Worm (Caenorhabditis elegans): Measurements from ENCODE around the gene mdt-10.
A peak's percentile ranks its signal among the peaks of the same experiment; 100 is the strongest.

Gene mdt-10

ce11 chrII:7887295-7887694 lies 32.5 kb upstream of the mdt-10 start (continued):
- TF ChIP-seq lin-1 (GFP tag; IDR thresholded peaks at IDR 0.05) (no peak), nhr-28 (tag; optimal IDR thresholded peaks at IDR 0.05) (peak; percentile 1), Y105C5A.15 (GFP tag; IDR thresholded peaks at IDR 0.05) (no peak), ces-1 (GFP tag; optimal IDR thresholded peaks at IDR 0.05) (peak; percentile 39), F37D6.2 (tag; optimal IDR thresholded peaks at IDR 0.05) (peak; percentile 18), rbr-2 (tag; optimal IDR thresholded peaks at IDR 0.05) (peak; percentile 63), ZK337.2 (GFP tag; IDR thresholded peaks at IDR 0.05) (no peak), mep-1 (tag; optimal IDR thresholded peaks at IDR 0.05) (peak; percentile 62), lin-29 (GFP tag; IDR thresholded peaks at IDR 0.05) (no peak), nhr-11 (tag; optimal IDR thresholded peaks at IDR 0.05) (peak; percentile 95)

DNA sequence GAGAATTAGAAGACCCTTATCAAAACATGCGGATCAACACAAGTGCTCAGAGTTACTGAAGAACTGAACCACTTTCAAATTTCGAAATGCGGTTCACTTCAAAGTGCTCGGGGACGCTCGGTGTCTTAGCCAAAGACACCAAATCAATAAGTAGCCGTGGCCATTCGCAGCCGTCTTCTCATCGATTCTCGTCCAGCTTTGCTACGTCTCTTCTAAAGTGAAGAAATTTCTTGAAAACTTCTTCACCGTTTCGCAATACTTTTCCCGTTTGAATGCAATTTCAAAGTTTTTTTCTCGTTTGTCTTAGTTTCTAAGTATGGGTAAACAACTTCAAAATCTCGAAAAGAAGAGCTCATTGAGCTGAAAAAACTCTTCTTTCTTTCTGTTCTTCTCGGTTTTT lies 30.1 kb upstream of the mdt-10 start:
- TF ChIP-seq ces-1 (GFP tag; optimal IDR thresholded peaks at IDR 0.05): no peak
- no peak for TF ChIP-seq Y48G9A.11 (GFP tag; IDR thresholded peaks at IDR 0.05)
- no peak for TF ChIP-seq T20F7.1 (GFP tag; optimal IDR thresholded peaks at IDR 0.05)
- TF ChIP-seq aha-1 (tag): peak; percentile 86
- peak; percentile 37 for TF ChIP-seq ceh-28 (tag; optimal IDR thresholded peaks at IDR 0.05)
- TF ChIP-seq ctbp-1 (GFP tag; IDR thresholded peaks at IDR 0.05): 0 out of 2 replicates have a peak, but pooled peaks have one; percentile 35
- peak; percentile 3 for TF ChIP-seq hlh-30 (tag; optimal IDR thresholded peaks at IDR 0.05; ENCODE audit: insufficient read depth)
- TF ChIP-seq mes-2 (tag; optimal IDR thresholded peaks at IDR 0.05; ENCODE audit: poor library complexity, severe bottlenecking): peak; percentile 10
- no peak for TF ChIP-seq spr-1 (tag; optimal IDR thresholded peaks at IDR 0.05)
- peak; percentile 10 for TF ChIP-seq rbr-2 (tag; optimal IDR thresholded peaks at IDR 0.05)
- TF ChIP-seq unc-62 (GFP tag; optimal IDR thresholded peaks at IDR 0.05 in 1 of 2): no peak
- no peak for TF ChIP-seq unc-62 (tag; optimal IDR thresholded peaks at IDR 0.05)
- peak; percentile 1 for TF ChIP-seq nhr-11 (tag; optimal IDR thresholded peaks at IDR 0.05)
- no peak for TF ChIP-seq unc-39 (tag; optimal IDR thresholded peaks at IDR 0.05)
- no peak for TF ChIP-seq ceh-62 (tag; optimal IDR thresholded peaks at IDR 0.05)
- no peak for TF ChIP-seq mdt-29 (GFP tag; IDR thresholded peaks at IDR 0.05)
- no peak for TF ChIP-seq Y105C5A.15 (GFP tag; IDR thresholded peaks at IDR 0.05)
- peak; percentile 26 to 53 for TF ChIP-seq lsy-2 (tag; optimal IDR thresholded peaks at IDR 0.05)
- TF ChIP-seq hlh-11 (tag; optimal IDR thresholded peaks at IDR 0.05): no peak
- no peak for TF ChIP-seq nhr-48 (tag; optimal IDR thresholded peaks at IDR 0.05)
- no peak for TF ChIP-seq lin-15B (tag; optimal IDR thresholded peaks at IDR 0.05)
- no peak for TF ChIP-seq madf-5 (GFP tag; IDR thresholded peaks at IDR 0.05)
- TF ChIP-seq pha-4 (GFP tag; IDR thresholded peaks at IDR 0.05): no peak
- TF ChIP-seq pha-4 (tag; optimal IDR thresholded peaks at IDR 0.05): no peak
- no peak for TF ChIP-seq skn-1 (tag; optimal IDR thresholded peaks at IDR 0.05)
- no peak for TF ChIP-seq egl-43 (GFP tag; IDR thresholded peaks at IDR 0.05)

DNA sequence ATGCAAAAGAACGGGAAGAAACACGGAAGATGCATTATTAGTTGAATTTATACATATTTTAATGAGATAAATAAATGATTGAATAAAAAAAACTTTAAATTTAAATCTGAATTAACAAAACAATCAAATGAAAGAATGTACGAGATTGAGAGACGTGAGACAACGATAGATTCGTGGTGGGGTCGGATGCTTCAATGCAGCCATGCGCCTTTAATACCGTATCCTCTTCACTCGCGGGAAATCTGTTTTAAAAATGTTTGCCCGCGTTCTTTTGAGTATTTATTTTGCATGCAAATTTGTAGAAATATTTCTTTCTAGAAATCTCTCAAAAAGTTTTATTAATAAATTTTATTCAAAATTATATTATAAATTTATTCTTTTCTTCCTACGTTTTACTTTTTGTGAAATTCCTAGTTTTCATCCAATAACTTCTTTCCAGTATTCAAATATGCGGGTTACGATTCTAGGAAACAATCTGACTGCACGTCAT lies 25.6 kb upstream of the mdt-10 start, which contains the start of gene perm-1:
Gene perm-1 (plus strand): TSS at position 440 of the 490 bp plus-strand sequence.
- peak; percentile 79 for TF ChIP-seq Y48G9A.11 (GFP tag; IDR thresholded peaks at IDR 0.05)
- TF ChIP-seq snpc-1.2 (GFP tag; IDR thresholded peaks at IDR 0.05): peak; percentile 60; the same call in 1 of the 2 replicates
- TF ChIP-seq lin-38 (GFP tag; IDR thresholded peaks at IDR 0.05): peak; percentile 69
- TF ChIP-seq unc-130 (GFP tag; optimal IDR thresholded peaks at IDR 0.05): peak; percentile 75
- no peak for TF ChIP-seq tra-1 (GFP tag; IDR thresholded peaks at IDR 0.05)
- peak in 1 of 2 experiments; percentile 69 for TF ChIP-seq lsy-2 (tag; optimal IDR thresholded peaks at IDR 0.05)
- peak; percentile 67 for TF ChIP-seq F49E8.2 (tag; optimal IDR thresholded peaks at IDR 0.05; ENCODE audit: borderline replicate concordance)
- no peak for TF ChIP-seq madf-9 (GFP tag; conservative IDR thresholded peaks at IDR 0.05)
- no peak for TF ChIP-seq zag-1 (tag; optimal IDR thresholded peaks at IDR 0.05)

All from whole organism, L4 larva.